Fruit fly (Drosophila melanogaster) whole organism, embryonic: ENCODE measurements around the gene CG1703.

Experiments used
- Atf-2 ChIP-seq: fragments of 200-800 bp; sonication (Bioruptor generic); optimal IDR thresholded peaks from 2 replicates; lab custom pipeline; 2016; ENCODE audit warnings: missing biosample characterization, missing genetic modification characterization
- CG10654 ChIP-seq: fragments of 200-800 bp; sonication (Bioruptor generic); optimal IDR thresholded peaks from 2 replicates; lab custom pipeline; 2016; ENCODE audit warnings: missing biosample characterization, missing genetic modification characterization
- CG11504 ChIP-seq: fragments of 200-800 bp; sonication (Bioruptor generic); optimal IDR thresholded peaks from 3 replicates; lab custom pipeline; 2019; ENCODE audit warnings: missing biosample characterization, mild to moderate bottlenecking, missing genetic modification characterization, moderate library complexity
- CG11695 ChIP-seq: fragments of 200-800 bp; sonication (Bioruptor generic); IDR thresholded peaks from 3 replicates; pipeline ENCODE4 v1.3.6; 2022; ENCODE audit warnings: missing biosample characterization, missing genetic modification characterization
- CG12299 ChIP-seq: fragments of 200-800 bp; sonication (Bioruptor generic); optimal IDR thresholded peaks from 2 replicates; lab custom pipeline; 2018; ENCODE audit warnings: missing biosample characterization, mild to moderate bottlenecking, missing genetic modification characterization
- CG13123 ChIP-seq: fragments of 200-800 bp; sonication (Bioruptor generic); optimal IDR thresholded peaks from 2 replicates; lab custom pipeline; 2016; ENCODE audit warnings: missing biosample characterization, missing genetic modification characterization
- CG14667 ChIP-seq: fragments of 200-800 bp; sonication (Bioruptor generic); IDR thresholded peaks from 2 replicates; pipeline ENCODE4 v1.3.6; 2022; ENCODE audit warnings: missing biosample characterization, missing genetic modification characterization
- CG16779 ChIP-seq: fragments of 200-800 bp; sonication (Bioruptor generic); IDR thresholded peaks from 2 replicates; pipeline ENCODE4 v1.3.6; 2022; ENCODE audit warnings: missing biosample characterization, missing genetic modification characterization
- CG17361 ChIP-seq: fragments of 200-800 bp; sonication (Bioruptor generic); IDR thresholded peaks from 3 replicates; pipeline ENCODE4 v1.3.6; 2022; ENCODE audit warnings: missing biosample characterization, missing genetic modification characterization
- CG17385 ChIP-seq: fragments of 200-800 bp; sonication (Bioruptor generic); optimal IDR thresholded peaks from 3 replicates; lab custom pipeline; 2018; ENCODE audit warnings: missing biosample characterization, mild to moderate bottlenecking, missing genetic modification characterization
- CG17802 ChIP-seq: fragments of 200-800 bp; sonication (Bioruptor generic); optimal IDR thresholded peaks from 2 replicates; lab custom pipeline; 2018; ENCODE audit warnings: missing biosample characterization, mild to moderate bottlenecking, missing genetic modification characterization, moderate library complexity
- CG2875 ChIP-seq: fragments of 200-800 bp; sonication (Bioruptor generic); optimal IDR thresholded peaks from 2 replicates; lab custom pipeline; 2017; ENCODE audit warnings: missing biosample characterization, mild to moderate bottlenecking, missing genetic modification characterization, missing genetic modification reagents
- CG34376 ChIP-seq: fragments of 200-800 bp; sonication (Bioruptor generic); optimal IDR thresholded peaks from 2 replicates; lab custom pipeline; 2018; ENCODE audit warnings: missing biosample characterization, mild to moderate bottlenecking, missing genetic modification characterization
- CG3995 ChIP-seq: fragments of 200-800 bp; sonication (Bioruptor generic); optimal IDR thresholded peaks from 3 replicates; lab custom pipeline; 2016; ENCODE audit warnings: missing biosample characterization, missing genetic modification characterization
- CG6254 ChIP-seq: fragments of 200-800 bp; sonication (Bioruptor generic); optimal IDR thresholded peaks from 3 replicates; lab custom pipeline; 2017; ENCODE audit warnings: mild to moderate bottlenecking, missing biosample characterization, missing genetic modification reagents, missing genetic modification characterization
- CG7987 ChIP-seq: fragments of 200-800 bp; sonication (Bioruptor generic); optimal IDR thresholded peaks from 2 replicates; lab custom pipeline; 2018; ENCODE audit warnings: missing biosample characterization, mild to moderate bottlenecking, missing genetic modification characterization, moderate library complexity
- CG9932 ChIP-seq: fragments of 200-800 bp; sonication (Bioruptor generic); IDR thresholded peaks from 2 replicates; pipeline ENCODE4 v1.3.6; 2022; ENCODE audit warnings: missing biosample characterization, missing genetic modification characterization
- CTCF ChIP-seq: fragments of 200-800 bp; sonication (Bioruptor generic); optimal IDR thresholded peaks from 2 replicates; lab custom pipeline; 2017; ENCODE audit warnings: missing biosample characterization, mild to moderate bottlenecking, missing genetic modification characterization, moderate library complexity
- D19A ChIP-seq: fragments of 200-800 bp; optimal IDR thresholded peaks from 3 replicates; lab custom pipeline; 2019; ENCODE audit warnings: missing biosample characterization, mild to moderate bottlenecking, missing genetic modification characterization, moderate library complexity
- Deaf1 ChIP-seq: fragments of 200-800 bp; optimal IDR thresholded peaks from 3 replicates; lab custom pipeline; 2019; ENCODE audit warnings: missing biosample characterization, mild to moderate bottlenecking, missing genetic modification characterization, moderate library complexity
- Dip3 ChIP-seq: fragments of 200-800 bp; sonication (Bioruptor generic); optimal IDR thresholded peaks from 3 replicates; lab custom pipeline; 2016; ENCODE audit warnings: missing biosample characterization, missing genetic modification characterization
- Hey ChIP-seq: fragments of 200-800 bp; sonication (Bioruptor generic); optimal IDR thresholded peaks from 3 replicates; lab custom pipeline; 2018; ENCODE audit warnings: missing biosample characterization, mild to moderate bottlenecking, missing genetic modification characterization
- Hr39 ChIP-seq: fragments of >200 bp; optimal IDR thresholded peaks from 2 replicates; lab custom pipeline; 2017
- Oaz ChIP-seq: fragments of 200-800 bp; sonication (Bioruptor generic); IDR thresholded peaks from 2 replicates; pipeline ENCODE4 v1.3.6; 2022; ENCODE audit warnings: missing biosample characterization, missing genetic modification characterization
- Opbp ChIP-seq: fragments of 200-800 bp; sonication (Bioruptor generic); IDR thresholded peaks from 3 replicates; pipeline ENCODE4 v1.3.6; 2022; ENCODE audit warnings: missing biosample characterization, missing genetic modification characterization; ENCODE audit not compliant: partially characterized antibody
- Optix ChIP-seq: fragments of 200-800 bp; sonication (Bioruptor generic); IDR thresholded peaks from 3 replicates; pipeline ENCODE4 v1.3.6; 2022; ENCODE audit warnings: missing biosample characterization, missing genetic modification characterization
- Rfx ChIP-seq: fragments of 200-800 bp; sonication (Bioruptor generic); IDR thresholded peaks from 2 replicates; pipeline ENCODE4 v1.3.6; 2022; ENCODE audit warnings: missing biosample characterization, missing genetic modification characterization
- Vsx1 ChIP-seq: fragments of 200-800 bp; sonication (Bioruptor generic); optimal IDR thresholded peaks from 2 replicates; lab custom pipeline; 2017; ENCODE audit warnings: missing biosample characterization, mild to moderate bottlenecking, missing genetic modification characterization, missing genetic modification reagents
- ash1 ChIP-seq: fragments of 200-800 bp; sonication (Bioruptor generic); optimal IDR thresholded peaks from 2 replicates; lab custom pipeline; 2018; ENCODE audit warnings: missing biosample characterization, mild to moderate bottlenecking, missing genetic modification characterization
- bsh ChIP-seq, 2 experiments: fragments of 200-800 bp; sonication (Bioruptor generic); optimal IDR thresholded peaks; 2 replicates each; lab custom pipeline; 2017 to 2018; ENCODE audit warnings: mild to moderate bottlenecking in 2 of 2, missing biosample characterization in 2 of 2, missing genetic modification characterization in 2 of 2, moderate library complexity in 1 of 2
- cg ChIP-seq: fragments of 200-800 bp; sonication (Bioruptor generic); optimal IDR thresholded peaks from 3 replicates; lab custom pipeline; 2019; ENCODE audit warnings: missing biosample characterization, mild to moderate bottlenecking, missing genetic modification characterization, moderate library complexity
- crp ChIP-seq, 2 experiments: fragments of 200-800 bp; sonication (Bioruptor generic); optimal IDR thresholded peaks; 2 replicates in 1 of 2; 3 replicates in 1 of 2; lab custom pipeline; 2017; ENCODE audit warnings: missing biosample characterization in 2 of 2, missing genetic modification characterization in 2 of 2, mild to moderate bottlenecking in 1 of 2, moderate library complexity in 1 of 2
- ems ChIP-seq: fragments of 200-800 bp; sonication (Bioruptor generic); optimal IDR thresholded peaks from 3 replicates; lab custom pipeline; 2016; ENCODE audit warnings: missing biosample characterization, missing genetic modification characterization
- exex ChIP-seq: fragments of 200-800 bp; sonication (Bioruptor generic); optimal IDR thresholded peaks from 4 replicates; lab custom pipeline; 2018; ENCODE audit warnings: missing biosample characterization, mild to moderate bottlenecking, missing genetic modification characterization, moderate library complexity
- gem ChIP-seq: fragments of 200-800 bp; sonication (Bioruptor generic); optimal IDR thresholded peaks from 2 replicates; lab custom pipeline; 2019; ENCODE audit warnings: missing biosample characterization, mild to moderate bottlenecking, missing genetic modification characterization, moderate library complexity
- jing ChIP-seq: fragments of 200-800 bp; sonication (Bioruptor generic); optimal IDR thresholded peaks from 2 replicates; lab custom pipeline; 2018; ENCODE audit warnings: missing biosample characterization, mild to moderate bottlenecking, missing genetic modification characterization
- klu ChIP-seq: fragments of 200-800 bp; sonication (Bioruptor generic); IDR thresholded peaks from 2 replicates; pipeline ENCODE4 v1.3.6; 2022; ENCODE audit warnings: missing biosample characterization, missing genetic modification characterization
- lmd ChIP-seq: fragments of 200-800 bp; sonication (Bioruptor generic); IDR thresholded peaks from 2 replicates; pipeline ENCODE4 v1.3.6; 2022; ENCODE audit warnings: missing biosample characterization, missing genetic modification characterization
- lov ChIP-seq, 2 experiments: fragments of 200-800 bp in 1 of 2; fragments of >200 bp in 1 of 2; sonication (Bioruptor generic) in 1 of 2; IDR thresholded peaks in 1 of 2; optimal IDR thresholded peaks in 1 of 2; 2 replicates in 1 of 2; 3 replicates in 1 of 2; pipeline versions ENCODE4 v1.3.6 to Lab custom; 2017 to 2022; ENCODE audit warnings: missing biosample characterization in 1 of 2, missing genetic modification characterization in 1 of 2
- mirr ChIP-seq: fragments of 200-800 bp; sonication (Bioruptor generic); optimal IDR thresholded peaks from 3 replicates; lab custom pipeline; 2018; ENCODE audit warnings: missing biosample characterization, mild to moderate bottlenecking, missing genetic modification characterization
- mld ChIP-seq: fragments of 200-800 bp; sonication (Bioruptor generic); IDR thresholded peaks from 3 replicates; pipeline ENCODE4 v1.3.6; 2022; ENCODE audit warnings: missing biosample characterization, missing genetic modification characterization; ENCODE audit not compliant: partially characterized antibody
- nom ChIP-seq: fragments of 200-800 bp; sonication (Bioruptor generic); optimal IDR thresholded peaks from 2 replicates; lab custom pipeline; 2017; ENCODE audit warnings: missing biosample characterization, missing genetic modification characterization, mild to moderate bottlenecking, moderate library complexity, missing genetic modification reagents
- oc ChIP-seq: fragments of 200-800 bp; sonication (Bioruptor generic); optimal IDR thresholded peaks from 2 replicates; lab custom pipeline; 2018; ENCODE audit warnings: missing biosample characterization, mild to moderate bottlenecking, missing genetic modification characterization, moderate library complexity
- peb ChIP-seq: fragments of 200-800 bp; sonication (Bioruptor generic); IDR thresholded peaks from 2 replicates; pipeline ENCODE4 v1.3.6; 2022; ENCODE audit warnings: missing biosample characterization, missing genetic modification characterization
- pum ChIP-seq: fragments of 200-800 bp; sonication (Bioruptor generic); optimal IDR thresholded peaks from 2 replicates; lab custom pipeline; 2016; ENCODE audit warnings: missing biosample characterization, missing genetic modification characterization
- pzg ChIP-seq: fragments of 200-800 bp; sonication (Bioruptor generic); optimal IDR thresholded peaks from 3 replicates; lab custom pipeline; 2018; ENCODE audit warnings: missing biosample characterization, mild to moderate bottlenecking, missing genetic modification characterization, moderate library complexity
- schlank ChIP-seq: fragments of 200-800 bp; sonication (Bioruptor generic); optimal IDR thresholded peaks from 2 replicates; lab custom pipeline; 2018; ENCODE audit warnings: missing biosample characterization, mild to moderate bottlenecking, missing genetic modification characterization
- sima ChIP-seq: fragments of 200-800 bp; sonication (Bioruptor generic); optimal IDR thresholded peaks from 2 replicates; lab custom pipeline; 2016; ENCODE audit warnings: missing biosample characterization, missing genetic modification characterization
- sr ChIP-seq: fragments of 200-800 bp; sonication (Bioruptor generic); IDR thresholded peaks from 3 replicates; pipeline ENCODE4 v1.3.6; 2022; ENCODE audit warnings: missing biosample characterization, missing genetic modification characterization

The CG1703 gene

DNA sequence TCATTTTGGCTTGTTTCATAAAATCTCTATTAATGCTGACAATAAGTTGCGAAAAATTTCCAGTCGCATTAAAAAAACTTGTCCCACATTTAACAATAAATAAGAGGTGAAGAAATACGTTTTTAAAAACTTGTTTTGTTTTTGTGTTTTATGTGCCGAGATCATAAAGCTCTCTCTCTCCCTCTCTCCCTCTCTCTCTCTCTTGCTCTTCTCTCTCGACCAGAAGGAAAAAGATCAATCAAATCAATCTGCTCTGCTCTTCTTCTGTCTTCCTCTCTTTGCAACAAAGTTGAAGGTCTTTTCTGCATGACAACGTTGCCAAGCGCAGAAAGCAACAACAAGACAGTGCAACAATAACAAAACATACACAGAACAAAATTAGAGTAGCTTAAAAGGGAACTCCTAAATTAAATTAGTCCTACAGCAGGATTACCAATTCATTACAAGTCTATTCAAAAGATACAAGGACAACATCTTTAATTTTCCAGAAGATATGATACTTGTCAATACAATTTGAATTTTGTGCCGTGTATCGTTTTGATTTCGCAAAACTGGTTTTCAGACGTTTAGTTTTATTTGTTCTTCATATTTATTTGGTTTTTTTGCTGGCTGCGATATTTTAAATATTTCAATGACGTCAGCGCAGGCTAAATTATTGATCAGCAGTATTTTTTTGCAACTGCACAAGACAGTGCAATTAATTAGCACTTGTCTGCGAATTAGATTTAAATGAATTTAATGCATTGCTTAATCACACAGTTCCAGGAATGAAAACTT lies 11.1 kb downstream of the CG1703 start (continued):
- TF ChIP-seq Vsx1 (peak; percentile 41), CG7987 (GFP tag; lab: Kevin White, UChicago) (peak; percentile 59), CG2875 (GFP tag; lab: Kevin White, UChicago) (no peak), sima (GFP tag; lab: Kevin White, UChicago) (no peak), ash1 (GFP tag; lab: Kevin White, UChicago) (no peak), gem (tag; lab: Kevin White, UChicago) (peak; percentile 81), klu (no peak), CG16779 (GFP tag; lab: Robert Waterston, UW) (peak; percentile 60; the same call in 1 of the 2 replicates), CG13123 (peak; percentile 58), Opbp (GFP tag; lab: Robert Waterston, UW) (no peak), ems (peak; percentile 65), Rfx (GFP tag; lab: Robert Waterston, UW) (peak; percentile 87), nom (GFP tag; lab: Kevin White, UChicago) (peak; percentile 96), lov (optimal IDR thresholded peaks at IDR 0.05; lab: Kevin White, UChicago) (no peak), lov (GFP tag; IDR thresholded peaks at IDR 0.05; lab: Robert Waterston, UW) (no peak), Deaf1 (peak; percentile 40), CG14667 (GFP tag; lab: Robert Waterston, UW) (peak; percentile 60), crp (GFP tag; optimal IDR thresholded peaks at IDR 0.05; lab: Kevin White, UChicago) (no peak), D19A (tag; lab: Kevin White, UChicago) (peak; percentile 37), CG6254 (GFP tag; lab: Kevin White, UChicago) (no peak), schlank (tag; lab: Kevin White, UChicago) (peak; percentile 73), CTCF (GFP tag; lab: Kevin White, UChicago) (peak; percentile 16), Dip3 (GFP tag; lab: Kevin White, UChicago) (peak; percentile 80), CG3995 (GFP tag; lab: Kevin White, UChicago) (no peak), Hr39 (lab: Kevin White, UChicago) (no peak), Atf-2 (peak; percentile 58), CG9932 (peak; percentile 87), pum (no peak), mld (GFP tag; lab: Robert Waterston, UW) (no peak), sr (GFP tag; lab: Robert Waterston, UW) (no peak), lmd (GFP tag; lab: Robert Waterston, UW) (peak; percentile 86), CG10654 (peak; percentile 48), CG17802 (tag; lab: Kevin White, UChicago) (no peak), exex (peak; percentile 27), peb (peak; percentile 44; the same call in 1 of the 2 replicates), bsh (GFP tag; optimal IDR thresholded peaks at IDR 0.05; lab: Kevin White, UChicago) (peak; percentile 63 to 93), CG17385 (GFP tag; lab: Kevin White, UChicago) (peak; percentile 71), Optix (GFP tag; lab: Robert Waterston, UW) (no peak), CG11695 (GFP tag; lab: Robert Waterston, UW) (peak; percentile 71; the same call in 2 of the 3 replicates), CG11504 (tag; lab: Kevin White, UChicago) (peak; percentile 75), CG34376 (peak; percentile 21), Oaz (GFP tag; lab: Robert Waterston, UW) (peak; percentile 83), Hey (no peak), jing (GFP tag; lab: Kevin White, UChicago) (peak; percentile 26), CG12299 (tag; lab: Kevin White, UChicago) (peak; percentile 45), oc (tag; lab: Kevin White, UChicago) (peak; percentile 11), pzg (GFP tag; lab: Kevin White, UChicago) (no peak), mirr (peak; percentile 57), CG17361 (GFP tag; lab: Robert Waterston, UW) (peak; percentile 65; the same call in 2 of the 3 replicates), cg (GFP tag; lab: Kevin White, UChicago) (no peak)
